Fruit fly (Drosophila melanogaster): ENCODE measurements around the gene CG5013.

DNA sequence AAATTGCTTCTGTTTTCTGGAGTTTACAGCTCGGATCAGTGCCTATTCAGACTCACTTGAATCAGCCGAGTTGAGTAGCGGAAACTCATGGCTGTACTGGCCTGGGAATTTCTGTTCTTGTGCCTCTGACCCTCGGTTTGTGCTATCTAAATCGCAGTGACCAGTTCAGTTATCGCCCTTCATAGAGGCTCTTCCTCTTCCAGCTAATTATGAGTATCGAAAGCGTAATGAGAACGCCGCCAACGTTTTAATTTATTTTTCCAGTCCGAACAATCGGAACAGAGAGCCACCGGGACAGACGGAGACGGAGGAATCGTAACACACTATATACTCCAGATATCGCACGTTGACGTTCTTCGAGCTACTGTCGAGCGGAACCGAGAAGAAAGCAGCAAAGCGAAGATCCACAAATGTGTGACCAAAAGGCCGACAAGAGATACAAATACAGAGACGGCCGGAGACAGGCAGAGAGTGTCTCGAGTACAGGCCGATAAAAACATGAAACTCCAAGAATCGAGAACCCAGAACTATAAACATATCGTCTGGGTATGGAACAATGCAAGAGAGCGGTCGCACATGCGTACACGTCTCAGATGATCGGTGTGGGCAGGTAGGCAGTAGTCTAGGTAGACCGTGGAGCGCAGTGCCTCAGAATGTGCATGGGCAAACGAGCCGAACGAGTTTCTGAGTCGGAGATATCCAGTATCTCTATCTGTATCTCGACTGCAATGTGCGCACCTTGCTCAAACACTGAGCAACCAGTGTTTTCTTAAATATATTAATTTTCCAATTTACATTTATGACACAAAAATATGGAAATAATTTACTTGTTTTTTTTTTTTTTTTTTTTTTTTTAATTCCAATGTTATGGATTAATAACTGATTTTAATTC, 22.5 kb downstream of the CG5013 start:
- TF ChIP-seq EcR (GFP tag; optimal IDR thresholded peaks at IDR 0.05) (no peak), CG8478 (optimal IDR thresholded peaks at IDR 0.05) (no peak), usp (GFP tag; optimal IDR thresholded peaks at IDR 0.05) (no peak), Dll (optimal IDR thresholded peaks at IDR 0.05) (no peak)
